Worm (Caenorhabditis elegans) whole organism, young adult: ENCODE measurements around the gene F09G2.8.

Experiments used
- B0019.2 ChIP-seq: fragments of 200-800 bp; sonication (Bioruptor generic); conservative IDR thresholded peaks from 2 replicates; pipeline ENCODE4 v1.3.6; 2022; ENCODE audit warnings: missing genetic modification reagents, missing genetic modification characterization, missing compliant biosample characterization
- C17E4.6 ChIP-seq: fragments of 200-800 bp; sonication (Bioruptor generic); IDR thresholded peaks from 2 replicates; pipeline ENCODE4 v1.3.6; 2022; ENCODE audit warnings: missing genetic modification reagents, missing genetic modification characterization, missing compliant biosample characterization
- D2030.7 ChIP-seq: fragments of 200-800 bp; sonication (Bioruptor generic); IDR thresholded peaks from 2 replicates; pipeline ENCODE4 v1.3.6; 2022; ENCODE audit warnings: missing genetic modification reagents, missing genetic modification characterization, missing compliant biosample characterization
- F10E7.11 ChIP-seq: sonication (generic microtip); optimal IDR thresholded peaks from 2 replicates; lab custom pipeline; 2017; ENCODE audit warnings: mild to moderate bottlenecking, missing genetic modification characterization, moderate library complexity, missing compliant biosample characterization
- F39B2.1 ChIP-seq: fragments of 200-800 bp; sonication (Bioruptor generic); IDR thresholded peaks from 2 replicates; pipeline ENCODE4 v1.3.6; 2022; ENCODE audit warnings: missing genetic modification reagents, missing genetic modification characterization, missing compliant biosample characterization
- F49E8.2 ChIP-seq: sonication (generic microtip); optimal IDR thresholded peaks from 3 replicates; lab custom pipeline; 2017; ENCODE audit warnings: missing genetic modification characterization, mild to moderate bottlenecking, missing compliant biosample characterization, antibody characterized with exemption, moderate library complexity; ENCODE audit not compliant: insufficient read depth
- F52B5.7 ChIP-seq: sonication (generic microtip); optimal IDR thresholded peaks from 2 replicates; lab custom pipeline; 2016; ENCODE audit warnings: mild to moderate bottlenecking, missing genetic modification characterization, missing compliant biosample characterization
- F55B11.4 ChIP-seq: sonication (generic microtip); optimal IDR thresholded peaks from 2 replicates; lab custom pipeline; 2016; ENCODE audit warnings: missing compliant biosample characterization, missing genetic modification characterization, borderline replicate concordance; ENCODE audit not compliant: insufficient read depth
- F57A8.1 ChIP-seq: fragments of 200-800 bp; sonication (Bioruptor generic); optimal IDR thresholded peaks from 2 replicates; lab custom pipeline; 2018; ENCODE audit warnings: mild to moderate bottlenecking, missing genetic modification characterization, moderate library complexity, missing compliant biosample characterization
- Y56A3A.18 ChIP-seq: fragments of 200-800 bp; sonication (Bioruptor generic); IDR thresholded peaks from 2 replicates; pipeline ENCODE4 v1.3.6; 2022; ENCODE audit warnings: missing genetic modification reagents, missing genetic modification characterization, missing compliant biosample characterization
- Y79H2A.3 ChIP-seq: fragments of 200-800 bp; sonication (Bioruptor generic); conservative IDR thresholded peaks from 2 replicates; pipeline ENCODE4 v1.3.6; 2022; ENCODE audit warnings: missing genetic modification reagents, missing genetic modification characterization, missing compliant biosample characterization
- Y95B8A.8 ChIP-seq: fragments of 200-800 bp; sonication (Bioruptor generic); IDR thresholded peaks from 2 replicates; pipeline ENCODE4 v1.3.6; 2022; ENCODE audit warnings: missing genetic modification reagents, missing genetic modification characterization, missing compliant biosample characterization
- akir-1 ChIP-seq: fragments of 200-800 bp; sonication (Bioruptor generic); optimal IDR thresholded peaks from 2 replicates; lab custom pipeline; 2018; ENCODE audit warnings: mild to moderate bottlenecking, missing genetic modification characterization, moderate library complexity, missing compliant biosample characterization
- attf-3 ChIP-seq: fragments of 200-800 bp; sonication (Bioruptor generic); conservative IDR thresholded peaks from 2 replicates; pipeline ENCODE4 v1.3.6; 2022; ENCODE audit warnings: missing genetic modification reagents, missing genetic modification characterization, missing compliant biosample characterization
- bed-2 ChIP-seq: fragments of 200-800 bp; sonication (Bioruptor generic); IDR thresholded peaks from 2 replicates; pipeline ENCODE4 v1.3.6; 2022; ENCODE audit warnings: missing genetic modification reagents, missing genetic modification characterization, missing compliant biosample characterization
- ceh-27 ChIP-seq: fragments of 200-800 bp; sonication (Bioruptor generic); optimal IDR thresholded peaks from 2 replicates; lab custom pipeline; 2018; ENCODE audit warnings: mild to moderate bottlenecking, missing genetic modification characterization, moderate library complexity, missing compliant biosample characterization
- ceh-58 ChIP-seq: fragments of 200-800 bp; sonication (Bioruptor generic); IDR thresholded peaks from 2 replicates; pipeline ENCODE4 v1.3.6; 2022; ENCODE audit warnings: missing genetic modification characterization, missing compliant biosample characterization
- ceh-91 ChIP-seq: fragments of 200-800 bp; sonication (Bioruptor generic); IDR thresholded peaks from 2 replicates; pipeline ENCODE4 v1.3.6; 2022; ENCODE audit warnings: missing genetic modification reagents, missing genetic modification characterization, missing compliant biosample characterization
- dox-1 ChIP-seq: fragments of 200-800 bp; sonication (Bioruptor generic); IDR thresholded peaks from 2 replicates; pipeline ENCODE4 v1.3.6; 2022; ENCODE audit warnings: missing genetic modification reagents, missing genetic modification characterization, missing compliant biosample characterization
- dpl-1 ChIP-seq: fragments of 150-350 bp; optimal IDR thresholded peaks from 2 replicates; lab custom pipeline; 2014; ENCODE audit warnings: missing biosample characterization, missing genetic modification reagents, missing genetic modification characterization
- efl-1 ChIP-seq: fragments of 150-350 bp; optimal IDR thresholded peaks from 2 replicates; lab custom pipeline; 2014; ENCODE audit warnings: missing biosample characterization, missing genetic modification reagents, missing genetic modification characterization
- ekl-4 ChIP-seq: fragments of 200-800 bp; sonication (Bioruptor generic); IDR thresholded peaks from 2 replicates; pipeline ENCODE4 v1.3.6; 2022; ENCODE audit warnings: missing genetic modification reagents, missing genetic modification characterization, missing compliant biosample characterization
- fkh-3 ChIP-seq: sonication (generic microtip); optimal IDR thresholded peaks from 2 replicates; lab custom pipeline; 2016; ENCODE audit warnings: mild to moderate bottlenecking, missing genetic modification characterization, missing compliant biosample characterization
- hsf-1 ChIP-seq: fragments of 200-800 bp; sonication (Bioruptor generic); IDR thresholded peaks from 2 replicates; pipeline ENCODE4 v1.3.6; 2022; ENCODE audit warnings: missing genetic modification reagents, missing genetic modification characterization, missing compliant biosample characterization
- let-607 ChIP-seq, 2 experiments: fragments of 200-800 bp in 1 of 2; sonication (Bioruptor generic) in 1 of 2; sonication (generic microtip) in 1 of 2; optimal IDR thresholded peaks; 2 replicates each; lab custom pipeline; 2016 to 2018; ENCODE audit warnings: mild to moderate bottlenecking in 2 of 2, missing compliant biosample characterization in 2 of 2, missing genetic modification characterization in 2 of 2, moderate library complexity in 2 of 2, missing genotype in 1 of 2
- lin-26 ChIP-seq: fragments of 200-800 bp; sonication (Bioruptor generic); IDR thresholded peaks from 2 replicates; pipeline ENCODE4 v1.3.6; 2022; ENCODE audit warnings: missing genetic modification reagents, missing genetic modification characterization, missing compliant biosample characterization
- madf-6 ChIP-seq: fragments of 200-800 bp; sonication (Bioruptor generic); IDR thresholded peaks from 2 replicates; pipeline ENCODE4 v1.3.6; 2022; ENCODE audit warnings: missing genetic modification reagents, missing genetic modification characterization, missing compliant biosample characterization
- nhr-80 ChIP-seq: sonication (generic microtip); optimal IDR thresholded peaks from 2 replicates; lab custom pipeline; 2016; ENCODE audit warnings: missing genetic modification characterization, missing compliant biosample characterization
- pbrm-1 ChIP-seq: fragments of 200-800 bp; sonication (Bioruptor generic); IDR thresholded peaks from 2 replicates; pipeline ENCODE4 v1.3.6; 2022; ENCODE audit warnings: missing genetic modification reagents, missing genetic modification characterization, missing compliant biosample characterization
- repo-1 ChIP-seq: sonication (generic microtip); optimal IDR thresholded peaks from 2 replicates; lab custom pipeline; 2017; ENCODE audit warnings: mild to moderate bottlenecking, missing genetic modification characterization, missing compliant biosample characterization
- somi-1 ChIP-seq: fragments of 200-800 bp; sonication (Bioruptor generic); optimal IDR thresholded peaks from 2 replicates; lab custom pipeline; 2018; ENCODE audit warnings: mild to moderate bottlenecking, missing genetic modification characterization, missing compliant biosample characterization
- xnd-1 ChIP-seq: sonication (generic microtip); optimal IDR thresholded peaks from 2 replicates; lab custom pipeline; 2016; ENCODE audit warnings: missing genotype, missing genetic modification reagents, missing genetic modification characterization, missing compliant biosample characterization
- zfh-2 ChIP-seq: fragments of 200-800 bp; sonication (Bioruptor generic); conservative IDR thresholded peaks from 2 replicates; pipeline ENCODE4 v1.3.6; 2022; ENCODE audit warnings: missing genetic modification reagents, missing genetic modification characterization, missing compliant biosample characterization
- zim-3 ChIP-seq: sonication (generic microtip); optimal IDR thresholded peaks from 2 replicates; lab custom pipeline; 2017; ENCODE audit warnings: mild to moderate bottlenecking, missing genetic modification characterization, moderate library complexity, missing compliant biosample characterization
- ztf-25 ChIP-seq: fragments of 200-800 bp; sonication (Bioruptor generic); IDR thresholded peaks from 2 replicates; pipeline ENCODE4 v1.3.6; 2022; ENCODE audit warnings: missing genetic modification reagents, missing genetic modification characterization, missing compliant biosample characterization
- ztf-28 ChIP-seq: fragments of 200-800 bp; sonication (Bioruptor generic); IDR thresholded peaks from 2 replicates; pipeline ENCODE4 v1.3.6; 2022; ENCODE audit warnings: missing genetic modification reagents, missing genetic modification characterization, missing compliant biosample characterization
- ztf-6 ChIP-seq: fragments of 200-800 bp; sonication (Bioruptor generic); IDR thresholded peaks from 2 replicates; pipeline ENCODE4 v1.3.6; 2022; ENCODE audit warnings: missing genetic modification reagents, missing genetic modification characterization, missing compliant biosample characterization

The F09G2.8 gene

DNA sequence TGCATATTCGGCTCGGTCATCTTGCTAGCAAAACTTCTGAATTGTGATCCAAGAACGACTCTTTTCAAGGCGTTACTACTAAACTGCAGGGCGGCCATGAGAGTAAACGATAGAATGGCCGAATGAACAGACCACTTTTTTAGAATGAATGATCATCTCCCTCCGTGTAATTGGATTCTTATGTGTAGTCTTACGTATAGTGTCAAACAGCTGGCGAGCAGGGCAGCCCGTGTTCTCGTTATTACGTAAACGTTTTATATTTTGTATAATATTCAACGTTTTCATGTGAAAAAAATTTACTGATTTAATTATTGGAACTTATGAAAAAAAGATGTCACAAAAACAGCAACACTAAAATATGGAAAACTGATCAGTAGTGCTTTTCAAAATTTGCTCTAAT, 37.4 kb downstream of the F09G2.8 start, which contains the start of gene F10D2.10:
Gene F10D2.10 (minus strand): TSS at position 101 of the 400 bp plus-strand sequence.
- no peak for TF ChIP-seq attf-3 (GFP tag; lab: Robert Waterston, UW)
- no peak for TF ChIP-seq F55B11.4 (tag; lab: Kevin White, UChicago)

DNA sequence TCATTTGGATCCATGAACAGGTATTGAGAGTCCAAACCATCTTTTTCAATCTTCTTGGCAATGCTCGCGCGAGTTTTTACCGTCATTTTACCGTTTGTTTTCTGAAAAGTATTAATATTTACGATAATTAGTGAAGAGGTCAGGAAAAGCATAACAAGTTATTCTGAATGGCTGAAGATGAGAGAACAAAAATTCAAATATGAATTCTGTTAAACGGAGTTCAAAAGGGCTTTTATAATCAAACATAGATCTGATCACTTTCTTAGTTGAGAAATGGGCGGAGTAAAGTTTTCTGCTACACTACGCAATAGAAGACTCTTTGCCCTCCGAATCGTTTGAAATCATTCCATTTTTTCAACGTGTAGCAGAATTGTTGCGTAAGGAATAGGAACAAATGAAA, 40.4 kb downstream of the F09G2.8 start, which contains the start of gene fat-7:
Gene fat-7 (minus strand): TSS at position 101 of the 400 bp plus-strand sequence.
- no peak for TF ChIP-seq ztf-25
- no peak for TF ChIP-seq zfh-2 (GFP tag; lab: Robert Waterston, UW)
- TF ChIP-seq Y56A3A.18 (GFP tag; lab: Robert Waterston, UW), result no peak
- TF ChIP-seq pbrm-1 (GFP tag; lab: Robert Waterston, UW), result no peak
- no peak for TF ChIP-seq D2030.7 (GFP tag; lab: Robert Waterston, UW)
- TF ChIP-seq ceh-27 (GFP tag; lab: Kevin White, UChicago), result no peak
- no peak for TF ChIP-seq Y79H2A.3 (GFP tag; lab: Robert Waterston, UW)
- no peak for TF ChIP-seq dpl-1

DNA sequence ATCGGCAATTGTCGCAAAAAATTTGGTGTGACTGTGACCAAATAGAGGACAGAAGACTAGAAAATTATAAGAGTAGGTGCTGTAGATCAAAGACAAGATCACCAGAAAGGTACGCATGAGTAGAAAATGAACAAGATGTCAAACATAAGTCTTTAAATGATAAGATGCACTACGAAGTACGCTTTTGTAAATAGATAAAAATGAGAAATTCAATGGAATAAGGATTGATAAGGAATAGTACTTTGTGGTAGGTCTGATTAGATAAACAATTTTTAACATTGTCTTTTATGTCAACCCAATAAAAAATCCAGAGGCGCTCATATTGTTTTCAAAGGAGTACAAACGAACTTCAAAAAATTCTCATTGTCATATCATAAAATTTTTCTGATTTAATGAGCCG, 42.9 kb downstream of the F09G2.8 start, which contains the start of gene F10D2.8:
Gene F10D2.8 (minus strand): TSS at position 145 of the 400 bp plus-strand sequence.
- TF ChIP-seq dox-1 (GFP tag; lab: Robert Waterston, UW), result no peak
- TF ChIP-seq somi-1 (GFP tag; lab: Kevin White, UChicago), result no peak
- TF ChIP-seq hsf-1 (GFP tag; lab: Robert Waterston, UW), result no peak
- no peak for TF ChIP-seq fkh-3 (tag; lab: Kevin White, UChicago)
- peak; percentile 76 for TF ChIP-seq nhr-80

DNA sequence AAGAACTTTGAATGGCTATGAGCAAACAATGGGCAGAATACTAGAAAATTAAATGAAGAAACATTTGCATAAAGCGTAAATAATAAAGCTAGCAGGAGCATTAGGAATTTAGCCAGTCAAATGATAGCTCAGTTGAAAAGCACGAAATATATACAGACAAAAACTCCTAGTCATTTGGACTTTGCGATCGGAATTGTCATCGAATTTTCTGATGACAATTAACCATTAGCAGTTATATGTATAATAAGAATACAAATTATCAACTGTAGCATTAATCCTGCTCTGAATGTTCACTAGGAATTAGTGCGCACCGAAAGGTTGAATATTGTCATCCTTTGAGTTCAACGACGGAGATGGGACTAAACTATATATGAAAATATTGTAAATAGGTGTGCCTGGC, 46.1 kb downstream of the F09G2.8 start, which contains the start of gene ugt-38:
Gene ugt-38 (minus strand): TSS at position 101 of the 400 bp plus-strand sequence.
- TF ChIP-seq C17E4.6 (GFP tag; lab: Robert Waterston, UW) (no peak), Y95B8A.8 (GFP tag; lab: Robert Waterston, UW) (no peak), F57A8.1 (GFP tag; lab: Kevin White, UChicago) (no peak), attf-3 (GFP tag; lab: Robert Waterston, UW) (no peak), efl-1 (GFP tag; lab: Kevin White, UChicago) (no peak), let-607 (tag; optimal IDR thresholded peaks at IDR 0.05; lab: Kevin White, UChicago) (no peak), zim-3 (tag; lab: Kevin White, UChicago) (no peak)

ce11 chrV:7145250-7145850, 48.1 kb downstream of the F09G2.8 start, which contains the start of gene ugt-37:
Gene ugt-37, minus strand, starts transcription at chrV:7145318.
- TF ChIP-seq ztf-6 (GFP tag; lab: Robert Waterston, UW) (no peak), akir-1 (no peak), madf-6 (GFP tag; lab: Robert Waterston, UW) (no peak)

DNA sequence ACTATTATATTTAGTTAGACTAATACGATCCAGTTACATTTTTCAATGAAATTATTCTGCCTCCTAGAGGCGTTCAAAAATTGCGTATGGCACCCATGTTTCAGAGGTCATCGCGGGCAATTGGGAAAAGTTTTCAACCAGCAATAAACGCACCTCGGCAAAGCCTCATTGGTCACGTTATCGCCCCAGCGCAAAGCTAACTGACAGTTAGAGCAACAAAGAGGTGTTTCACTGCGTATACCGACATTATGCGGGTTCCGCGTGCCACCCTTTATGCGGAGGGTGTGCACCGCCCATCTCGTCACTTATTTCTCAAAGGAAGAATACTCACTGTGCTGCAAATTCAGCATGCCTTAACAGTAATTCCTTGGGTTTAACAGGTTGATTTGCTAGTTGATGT, 50.8 kb downstream of the F09G2.8 start:
- no peak for TF ChIP-seq ceh-91
- TF ChIP-seq F39B2.1, result no peak
- peak; percentile 75 for TF ChIP-seq lin-26
- TF ChIP-seq ekl-4 (GFP tag; lab: Robert Waterston, UW), result 0 out of 2 replicates have a peak, but pooled peaks have one; percentile 58
- 0 out of 2 replicates have a peak, but pooled peaks have one; percentile 47 for TF ChIP-seq C17E4.6 (GFP tag; lab: Robert Waterston, UW)
- TF ChIP-seq bed-2, result no peak
- no peak for TF ChIP-seq F10E7.11 (tag; lab: Kevin White, UChicago)
- TF ChIP-seq F49E8.2 (tag; lab: Kevin White, UChicago), result peak; percentile 50
- TF ChIP-seq B0019.2, result 0 out of 2 replicates have a peak, but pooled peaks have one; percentile 50
- no peak for TF ChIP-seq F52B5.7 (tag; lab: Kevin White, UChicago)
- TF ChIP-seq Y56A3A.18 (GFP tag; lab: Robert Waterston, UW), result no peak
- peak; percentile 35 for TF ChIP-seq xnd-1
- TF ChIP-seq repo-1 (tag; lab: Kevin White, UChicago), result no peak
- peak; percentile 72 for TF ChIP-seq hsf-1 (GFP tag; lab: Robert Waterston, UW)
- 0 out of 2 replicates have a peak, but pooled peaks have one; percentile 29 for TF ChIP-seq attf-3 (GFP tag; lab: Robert Waterston, UW)
- TF ChIP-seq fkh-3 (tag; lab: Kevin White, UChicago), result peak; percentile 26
- 0 out of 2 replicates have a peak, but pooled peaks have one; percentile 47 for TF ChIP-seq ztf-28 (GFP tag; lab: Robert Waterston, UW)
- TF ChIP-seq pbrm-1 (GFP tag; lab: Robert Waterston, UW), result peak; percentile 92
- TF ChIP-seq ceh-58 (GFP tag; lab: Robert Waterston, UW), result no peak
